Worm (Caenorhabditis elegans) whole organism, L1 larva: ENCODE results near the gene C41C4.9.

Experiments used
- C04F5.9 ChIP-seq: sonication (generic microtip); optimal IDR thresholded peaks from 2 replicates; lab custom pipeline; 2016; ENCODE audit warnings: missing genetic modification characterization, missing compliant biosample characterization
- C34B4.2 ChIP-seq: sonication (generic microtip); optimal IDR thresholded peaks from 2 replicates; lab custom pipeline; 2017; ENCODE audit warnings: mild to moderate bottlenecking, missing genetic modification characterization, missing compliant biosample characterization
- aly-2 ChIP-seq: fragments of 150-350 bp; optimal IDR thresholded peaks from 2 replicates; lab custom pipeline; 2014; ENCODE audit warnings: missing biosample characterization, missing genetic modification characterization
- blmp-1 ChIP-seq: fragments of 150-350 bp; optimal IDR thresholded peaks from 2 replicates; lab custom pipeline; 2014; ENCODE audit warnings: missing biosample characterization, missing genetic modification characterization
- ceh-82 ChIP-seq, 3 experiments: fragments of 150-350 bp in 1 of 3; sonication (generic microtip) in 2 of 3; optimal IDR thresholded peaks; 2 replicates each; lab custom pipeline; 2014 to 2017; ENCODE audit warnings: missing biosample characterization in 3 of 3, missing genetic modification characterization in 3 of 3
- ceh-88 ChIP-seq: fragments of 200-800 bp; sonication (Bioruptor generic); IDR thresholded peaks from 2 replicates; pipeline ENCODE4 v1.3.6; 2022; ENCODE audit warnings: missing genetic modification characterization, missing compliant biosample characterization
- dpl-1 ChIP-seq, 3 experiments: fragments of 150-350 bp in 2 of 3; sonication (generic microtip) in 1 of 3; optimal IDR thresholded peaks; 2 replicates each; lab custom pipeline; 2014 to 2017; ENCODE audit warnings: missing biosample characterization in 3 of 3, missing genetic modification characterization in 3 of 3, missing genetic modification reagents in 3 of 3
- dsc-1 ChIP-seq: sonication (generic microtip); optimal IDR thresholded peaks from 2 replicates; lab custom pipeline; 2016; ENCODE audit warnings: mild to moderate bottlenecking, missing genetic modification characterization, missing compliant biosample characterization
- efl-1 ChIP-seq, 4 experiments: fragments of 150-350 bp; optimal IDR thresholded peaks in 3 of 4; peaks in 1 of 4; 1 replicate in 1 of 4; 2 replicates in 3 of 4; lab custom pipeline; 2014; ENCODE audit warnings: missing biosample characterization in 2 of 4, missing genetic modification characterization in 2 of 4, missing genetic modification reagents in 2 of 4
- elt-2 ChIP-seq: sonication (generic microtip); optimal IDR thresholded peaks from 2 replicates; lab custom pipeline; 2016; ENCODE audit warnings: missing genetic modification characterization, mild to moderate bottlenecking, inconsistent platforms, missing compliant biosample characterization, missing genetic modification reagents
- ets-5 ChIP-seq: fragments of 200-800 bp; sonication (Bioruptor generic); IDR thresholded peaks from 2 replicates; pipeline ENCODE4 v1.3.6; 2022; ENCODE audit warnings: missing genetic modification characterization, missing compliant biosample characterization
- fkh-10 ChIP-seq: sonication (generic microtip); optimal IDR thresholded peaks from 2 replicates; lab custom pipeline; 2017; ENCODE audit warnings: missing biosample characterization, missing genetic modification reagents, missing genetic modification characterization
- fkh-8 ChIP-seq: sonication (generic microtip); optimal IDR thresholded peaks from 2 replicates; lab custom pipeline; 2016; ENCODE audit warnings: mild to moderate bottlenecking, missing genetic modification characterization, missing compliant biosample characterization
- grh-1 ChIP-seq: fragments of 200-800 bp; sonication (Bioruptor generic); IDR thresholded peaks from 2 replicates; pipeline ENCODE4 v1.3.6; 2022; ENCODE audit warnings: missing genetic modification reagents, missing genetic modification characterization, missing compliant biosample characterization
- hlh-17 ChIP-seq: fragments of 200-800 bp; sonication (Bioruptor generic); optimal IDR thresholded peaks from 2 replicates; lab custom pipeline; 2018; ENCODE audit warnings: missing genetic modification characterization, mild to moderate bottlenecking, missing compliant biosample characterization, moderate library complexity, borderline replicate concordance
- hlh-4 ChIP-seq: sonication (generic microtip); optimal IDR thresholded peaks from 2 replicates; lab custom pipeline; 2016; ENCODE audit warnings: mild to moderate bottlenecking, missing genetic modification characterization, missing compliant biosample characterization
- hpl-2 ChIP-seq: fragments of 150-350 bp; optimal IDR thresholded peaks from 2 replicates; lab custom pipeline; 2014; ENCODE audit warnings: missing biosample characterization, missing genetic modification reagents, missing genetic modification characterization
- lin-14 ChIP-seq: fragments of 200-800 bp; sonication (Bioruptor generic); optimal IDR thresholded peaks from 2 replicates; lab custom pipeline; 2018; ENCODE audit warnings: mild to moderate bottlenecking, missing genetic modification characterization, moderate library complexity, missing compliant biosample characterization
- lin-39 ChIP-seq: fragments of 150-350 bp; optimal IDR thresholded peaks from 2 replicates; lab custom pipeline; 2014; ENCODE audit warnings: missing biosample characterization, missing genetic modification reagents, missing genetic modification characterization
- mab-9 ChIP-seq: fragments of 200-800 bp; sonication (Bioruptor generic); IDR thresholded peaks from 2 replicates; pipeline ENCODE4 v1.3.6; 2022; ENCODE audit warnings: missing genetic modification reagents, missing genetic modification characterization, missing compliant biosample characterization
- mdl-1 ChIP-seq, 2 experiments: fragments of 150-350 bp; optimal IDR thresholded peaks; 2 replicates each; lab custom pipeline; 2014 to 2017; ENCODE audit warnings: missing biosample characterization in 2 of 2, missing genetic modification characterization in 2 of 2, inconsistent platforms in 1 of 2
- mef-2 ChIP-seq: fragments of 150-350 bp; optimal IDR thresholded peaks from 2 replicates; lab custom pipeline; 2014; ENCODE audit warnings: missing biosample characterization, missing genetic modification characterization
- nhr-12 ChIP-seq: sonication (generic microtip); optimal IDR thresholded peaks from 2 replicates; lab custom pipeline; 2017; ENCODE audit warnings: missing biosample characterization, missing genetic modification characterization
- nhr-19 ChIP-seq: fragments of 200-800 bp; sonication (Bioruptor generic); conservative IDR thresholded peaks from 2 replicates; pipeline ENCODE4 v1.3.6; 2022; ENCODE audit warnings: missing genetic modification characterization, missing compliant biosample characterization
- nhr-20 ChIP-seq: sonication (generic microtip); optimal IDR thresholded peaks from 2 replicates; lab custom pipeline; 2016; ENCODE audit warnings: mild to moderate bottlenecking, missing genetic modification characterization, missing compliant biosample characterization
- nhr-28 ChIP-seq: fragments of 150-350 bp; optimal IDR thresholded peaks from 2 replicates; lab custom pipeline; 2014; ENCODE audit warnings: missing biosample characterization, missing genetic modification characterization
- nhr-47 ChIP-seq: sonication (generic microtip); optimal IDR thresholded peaks from 2 replicates; lab custom pipeline; 2016; ENCODE audit warnings: mild to moderate bottlenecking, missing genetic modification characterization, moderate library complexity, missing compliant biosample characterization
- nhr-71 ChIP-seq: sonication (generic microtip); optimal IDR thresholded peaks from 2 replicates; lab custom pipeline; 2016; ENCODE audit warnings: mild to moderate bottlenecking, missing genetic modification characterization, moderate library complexity, missing compliant biosample characterization
- nhr-77 ChIP-seq: fragments of 150-350 bp; optimal IDR thresholded peaks from 2 replicates; lab custom pipeline; 2014; ENCODE audit warnings: missing biosample characterization, missing genetic modification characterization
- nhr-90 ChIP-seq: sonication (generic microtip); optimal IDR thresholded peaks from 2 replicates; lab custom pipeline; 2016; ENCODE audit warnings: mild to moderate bottlenecking, missing genetic modification characterization, missing compliant biosample characterization; ENCODE audit not compliant: poor library complexity
- pqm-1 ChIP-seq: sonication (generic microtip); optimal IDR thresholded peaks from 3 replicates; lab custom pipeline; 2017; ENCODE audit warnings: missing biosample characterization, missing genetic modification characterization
- skn-1 ChIP-seq: fragments of 150-350 bp; optimal IDR thresholded peaks from 2 replicates; lab custom pipeline; 2014; ENCODE audit warnings: missing biosample characterization, missing genetic modification characterization
- snpc-4 ChIP-seq: fragments of 150-350 bp; optimal IDR thresholded peaks from 2 replicates; lab custom pipeline; 2014; ENCODE audit warnings: missing biosample characterization, missing genetic modification characterization
- unc-130 ChIP-seq: fragments of 150-350 bp; optimal IDR thresholded peaks from 2 replicates; lab custom pipeline; 2017; ENCODE audit warnings: missing biosample characterization, missing genetic modification characterization, inconsistent platforms
- unc-30 ChIP-seq: sonication (generic microtip); optimal IDR thresholded peaks from 2 replicates; lab custom pipeline; 2017; ENCODE audit warnings: missing biosample characterization, missing genetic modification characterization
- vab-15 ChIP-seq: sonication (generic microtip); optimal IDR thresholded peaks from 2 replicates; lab custom pipeline; 2017; ENCODE audit warnings: missing genotype, mild to moderate bottlenecking, missing genetic modification characterization, missing compliant biosample characterization
- xbp-1 ChIP-seq: sonication (generic microtip); optimal IDR thresholded peaks from 2 replicates; lab custom pipeline; 2016; ENCODE audit warnings: missing genetic modification characterization, missing compliant biosample characterization
- ztf-11 ChIP-seq, 2 experiments: sonication (generic microtip); optimal IDR thresholded peaks; 2 replicates each; lab custom pipeline; 2016 to 2017; ENCODE audit warnings: missing genetic modification characterization in 2 of 2, missing biosample characterization in 1 of 2, missing compliant biosample characterization in 1 of 2

C41C4.9 gene

DNA sequence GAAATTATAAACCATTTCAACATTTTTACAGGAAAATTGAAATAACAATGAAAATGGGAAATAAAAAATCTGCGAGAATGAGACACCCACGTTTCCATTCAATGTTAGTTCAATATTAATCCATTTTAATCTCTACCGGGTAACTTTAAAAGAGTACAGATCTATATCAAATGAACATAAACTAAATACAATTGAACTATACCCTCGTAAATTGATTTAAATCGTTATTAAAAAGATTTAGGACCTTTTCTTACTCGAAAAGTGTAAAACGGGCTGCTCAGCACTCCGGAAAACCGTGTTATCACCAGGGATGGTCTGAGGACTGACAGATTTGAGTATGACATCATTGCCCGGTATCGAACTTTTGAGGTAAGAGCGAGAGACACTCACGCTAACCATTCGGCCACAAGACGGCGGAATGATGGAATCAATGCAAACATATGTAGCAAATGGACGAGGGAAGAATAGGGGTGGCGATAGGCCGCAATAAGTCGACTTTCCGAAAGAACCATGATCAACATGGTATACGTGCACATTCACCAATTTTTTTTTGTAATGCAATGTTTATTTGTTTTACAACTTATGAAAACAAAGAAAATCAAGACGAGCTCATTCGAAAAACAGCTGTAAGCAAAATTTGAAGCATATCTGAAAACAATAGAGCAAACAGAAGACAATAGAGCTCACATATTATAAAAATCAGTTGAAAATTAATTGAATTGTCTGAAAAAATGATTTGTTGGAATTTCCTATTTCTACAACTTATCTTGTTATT lies at the start of gene C41C4.9, which contains the start of gene chst-1 (continued):
- TF ChIP-seq mdl-1 (tag; optimal IDR thresholded peaks at IDR 0.05; lab: Kevin White, UChicago) (peak in 1 of 2 experiments; percentile 79), unc-30 (tag; lab: Kevin White, UChicago) (no peak), pqm-1 (no peak), nhr-12 (no peak), nhr-90 (tag; lab: Kevin White, UChicago) (peak; percentile 78), vab-15 (peak; percentile 57), dpl-1 (GFP tag; optimal IDR thresholded peaks at IDR 0.05; lab: Kevin White, UChicago) (peak; percentile 16 to 43 (median 39)), hpl-2 (GFP tag; lab: Kevin White, UChicago) (no peak), xbp-1 (tag; lab: Kevin White, UChicago) (peak; percentile 20), grh-1 (GFP tag; lab: Robert Waterston, UW) (no peak), ztf-11 (tag; optimal IDR thresholded peaks at IDR 0.05; lab: Kevin White, UChicago) (peak in 1 of 2 experiments; percentile 44), ceh-82 (tag; optimal IDR thresholded peaks at IDR 0.05; lab: Kevin White, UChicago) (peak in 1 of 3 experiments; percentile 19), mef-2 (no peak), hlh-17 (GFP tag; lab: Kevin White, UChicago) (no peak), aly-2 (tag; lab: Kevin White, UChicago) (peak; percentile 37), C34B4.2 (tag; lab: Kevin White, UChicago) (no peak), fkh-10 (no peak), nhr-28 (tag; lab: Kevin White, UChicago) (no peak), skn-1 (tag; lab: Kevin White, UChicago) (peak; percentile 76), snpc-4 (peak; percentile 29), lin-39 (no peak), blmp-1 (tag; lab: Kevin White, UChicago) (peak; percentile 39), mab-9 (GFP tag; lab: Robert Waterston, UW) (no peak), ets-5 (GFP tag; lab: Robert Waterston, UW) (no peak), nhr-20 (tag; lab: Kevin White, UChicago) (peak; percentile 61), ceh-88 (GFP tag; lab: Robert Waterston, UW) (no peak), dsc-1 (tag; lab: Kevin White, UChicago) (peak; percentile 65), nhr-19 (GFP tag; lab: Robert Waterston, UW) (peak; percentile 56), elt-2 (tag; lab: Kevin White, UChicago) (peak; percentile 68), unc-130 (tag; lab: Kevin White, UChicago) (peak; percentile 55), nhr-77 (peak; percentile 66), C04F5.9 (no peak), lin-14 (peak; percentile 34)

- TF ChIP-seq nhr-71 (tag; lab: Kevin White, UChicago) (peak; percentile 41), grh-1 (GFP tag; lab: Robert Waterston, UW) (no peak), fkh-8 (tag; lab: Kevin White, UChicago) (peak; percentile 54), efl-1 (optimal IDR thresholded peaks at IDR 0.05; lab: Kevin White, UChicago) (no peak), efl-1 (GFP tag; optimal IDR thresholded peaks at IDR 0.05 in 1 of 2; lab: Kevin White, UChicago) (no peak), dsc-1 (tag; lab: Kevin White, UChicago) (peak; percentile 45), hlh-4 (tag; lab: Kevin White, UChicago) (peak; percentile 52), nhr-47 (tag; lab: Kevin White, UChicago) (peak; percentile 12)
Measured at ce11 chrII:8057911-8058310, 49.5 kb upstream of the C41C4.9 start.

ce11 chrII:8058769-8059168 lies 48.7 kb upstream of the C41C4.9 start, which contains the start of gene T05H10.8:
Gene T05H10.8, plus strand, starts transcription at chrII:8059069.
- TF ChIP-seq dsc-1 (tag; lab: Kevin White, UChicago) = peak; percentile 20
- no peak for TF ChIP-seq snpc-4
